Fruit fly (Drosophila melanogaster) whole organism, pupa: Measurements from ENCODE around the gene CG31715.
A peak's percentile ranks its signal among the peaks of the same experiment; 100 is the strongest.

Source experiments
- CG10348 ChIP-seq: fragments of 200-800 bp; sonication (Bioruptor generic); IDR thresholded peaks from 2 replicates; pipeline ENCODE4 v1.3.6; 2022; ENCODE audit warnings: missing biosample characterization, missing genetic modification characterization
- CG12605 ChIP-seq: fragments of 200-800 bp; sonication (Bioruptor generic); IDR thresholded peaks from 2 replicates; pipeline ENCODE4 v1.3.6; 2022; ENCODE audit warnings: missing biosample characterization, missing genetic modification characterization
- CG13204 ChIP-seq: fragments of 200-800 bp; sonication (Bioruptor generic); optimal IDR thresholded peaks from 2 replicates; lab custom pipeline; 2018; ENCODE audit warnings: missing biosample characterization, mild to moderate bottlenecking, missing genetic modification characterization, moderate library complexity
- CG14655 ChIP-seq: fragments of 200-800 bp; sonication (Bioruptor generic); optimal IDR thresholded peaks from 3 replicates; lab custom pipeline; 2017; ENCODE audit warnings: mild to moderate bottlenecking, missing biosample characterization, missing genetic modification reagents, missing genetic modification characterization
- CG15710 ChIP-seq: fragments of 200-800 bp; sonication (Bioruptor generic); optimal IDR thresholded peaks from 2 replicates; lab custom pipeline; 2018; ENCODE audit warnings: missing biosample characterization, mild to moderate bottlenecking, missing genetic modification characterization, moderate library complexity
- CG17806 ChIP-seq: fragments of 200-800 bp; sonication (Bioruptor generic); optimal IDR thresholded peaks from 2 replicates; lab custom pipeline; 2018; ENCODE audit warnings: missing biosample characterization, mild to moderate bottlenecking, missing genetic modification characterization, moderate library complexity
- CG32121 ChIP-seq: fragments of 200-800 bp; sonication (Bioruptor generic); IDR thresholded peaks from 2 replicates; pipeline ENCODE4 v1.3.6; 2022; ENCODE audit warnings: missing biosample characterization, missing genetic modification characterization
- CG34367 ChIP-seq: fragments of 200-800 bp; sonication (Bioruptor generic); optimal IDR thresholded peaks from 2 replicates; lab custom pipeline; 2018; ENCODE audit warnings: missing biosample characterization, mild to moderate bottlenecking, missing genetic modification characterization
- CG4496 ChIP-seq: fragments of 200-800 bp; sonication (Bioruptor generic); IDR thresholded peaks from 3 replicates; pipeline ENCODE4 v1.3.6; 2022; ENCODE audit warnings: missing biosample characterization, missing genetic modification characterization
- CG8159 ChIP-seq: fragments of 200-800 bp; sonication (Bioruptor generic); optimal IDR thresholded peaks from 3 replicates; lab custom pipeline; 2018; ENCODE audit warnings: missing biosample characterization, mild to moderate bottlenecking, missing genetic modification characterization, moderate library complexity
- CG8301 ChIP-seq: fragments of 200-800 bp; sonication (Bioruptor generic); optimal IDR thresholded peaks from 2 replicates; lab custom pipeline; 2018; ENCODE audit warnings: missing biosample characterization, mild to moderate bottlenecking, missing genetic modification characterization
- CG9948 ChIP-seq: fragments of 200-800 bp; sonication (Bioruptor generic); optimal IDR thresholded peaks from 2 replicates; lab custom pipeline; 2018; ENCODE audit warnings: missing biosample characterization, mild to moderate bottlenecking, missing genetic modification characterization, moderate library complexity
- D1 ChIP-seq: fragments of 200-800 bp; sonication (Bioruptor generic); optimal IDR thresholded peaks from 2 replicates; lab custom pipeline; 2018; ENCODE audit warnings: missing biosample characterization, mild to moderate bottlenecking, missing genetic modification characterization, moderate library complexity
- EcR ChIP-seq: fragments of 200-800 bp; sonication (Bioruptor generic); optimal IDR thresholded peaks from 3 replicates; lab custom pipeline; 2019; ENCODE audit warnings: missing biosample characterization, missing genetic modification characterization, mild to moderate bottlenecking, moderate library complexity, missing genetic modification reagents
- Ets98B ChIP-seq: fragments of 200-800 bp; sonication (Bioruptor generic); IDR thresholded peaks from 2 replicates; pipeline ENCODE4 v1.3.6; 2022; ENCODE audit warnings: missing biosample characterization, missing genetic modification characterization
- Pif1A ChIP-seq: fragments of 200-800 bp; sonication (Bioruptor generic); optimal IDR thresholded peaks from 3 replicates; lab custom pipeline; 2016; ENCODE audit warnings: missing biosample characterization, missing genetic modification characterization
- Pif1B ChIP-seq: fragments of 200-800 bp; sonication (Bioruptor generic); optimal IDR thresholded peaks from 3 replicates; lab custom pipeline; 2016; ENCODE audit warnings: missing biosample characterization, missing genetic modification characterization
- Snoo ChIP-seq: fragments of 200-800 bp; sonication (Bioruptor generic); optimal IDR thresholded peaks from 3 replicates; lab custom pipeline; 2017; ENCODE audit warnings: missing biosample characterization, mild to moderate bottlenecking, missing genetic modification characterization, inconsistent platforms
- fd96Ca ChIP-seq: fragments of 200-800 bp; sonication (Bioruptor generic); IDR thresholded peaks from 3 replicates; pipeline ENCODE4 v1.3.6; 2022; ENCODE audit warnings: missing biosample characterization, missing genetic modification characterization
- gl ChIP-seq: fragments of 200-800 bp; sonication (Bioruptor generic); optimal IDR thresholded peaks from 2 replicates; lab custom pipeline; 2018; ENCODE audit warnings: missing biosample characterization, mild to moderate bottlenecking, missing genetic modification characterization
- rn ChIP-seq: fragments of 200-800 bp; sonication (Bioruptor generic); IDR thresholded peaks from 2 replicates; pipeline ENCODE4 v1.3.6; 2022; ENCODE audit warnings: missing biosample characterization, missing genetic modification characterization

Gene CG31715

dm6 chr2L:10386208-10386805, 44.9 kb downstream of the CG31715 start, which contains the start of the genes Cdk1 and mRpS7:
Cdk1 (minus strand) TSS chr2L:10386262.
mRpS7 (plus strand) TSS chr2L:10386662.
- peak; percentile 46 for TF ChIP-seq Ets98B (GFP tag; lab: Robert Waterston, UW)
- peak; percentile 66 for TF ChIP-seq CG17806 (tag; lab: Kevin White, UChicago)
- TF ChIP-seq CG9948 (tag; lab: Kevin White, UChicago) = peak; percentile 71
- no peak for TF ChIP-seq EcR
- peak; percentile 73 for TF ChIP-seq CG8159
- TF ChIP-seq gl (tag; lab: Kevin White, UChicago) = no peak
- no peak for TF ChIP-seq rn
- TF ChIP-seq CG13204 = no peak
- TF ChIP-seq CG10348 = no peak
- no peak for TF ChIP-seq Pif1B (GFP tag; lab: Kevin White, UChicago)
- peak; percentile 70; the same call in 2 of the 3 replicates for TF ChIP-seq CG4496 (GFP tag; lab: Robert Waterston, UW)
- TF ChIP-seq CG34367 (tag; lab: Kevin White, UChicago) = peak; percentile 43
- no peak; the same call in 1 of the 2 replicates for TF ChIP-seq CG12605
- no peak for TF ChIP-seq fd96Ca (GFP tag; lab: Robert Waterston, UW)
- TF ChIP-seq D1 (tag; lab: Kevin White, UChicago) = no peak
- peak; percentile 61 for TF ChIP-seq CG15710 (tag; lab: Kevin White, UChicago)
- peak; percentile 62 for TF ChIP-seq Snoo (tag; lab: Kevin White, UChicago)
- TF ChIP-seq CG14655 (GFP tag; lab: Kevin White, UChicago) = no peak
- peak; percentile 45; the same call in 1 of the 2 replicates for TF ChIP-seq CG32121
- TF ChIP-seq CG8301 (tag; lab: Kevin White, UChicago) = peak; percentile 55
- TF ChIP-seq Pif1A (GFP tag; lab: Kevin White, UChicago) = peak; percentile 39

DNA sequence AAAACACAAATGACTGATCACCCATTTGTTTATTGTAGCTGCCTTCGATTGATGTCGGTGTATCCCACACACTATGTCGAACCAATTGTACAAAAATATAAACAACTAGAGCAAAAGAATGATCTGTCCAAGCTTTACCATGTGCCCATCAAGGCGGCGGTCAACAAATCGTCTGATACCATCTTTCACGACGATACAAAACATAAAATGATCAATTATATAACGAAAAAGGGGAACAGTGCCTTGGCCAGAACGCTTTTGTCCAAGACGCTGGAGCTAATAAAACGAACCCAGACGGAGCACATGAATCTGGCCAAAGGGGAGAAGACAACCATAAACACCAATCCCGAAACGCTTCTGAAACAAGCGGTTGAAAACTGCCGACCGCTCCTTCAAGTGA, 45.4 kb downstream of the CG31715 start:
- TF ChIP-seq EcR (no peak), CG12605 (no peak), CG17806 (tag; lab: Kevin White, UChicago) (no peak)

DNA sequence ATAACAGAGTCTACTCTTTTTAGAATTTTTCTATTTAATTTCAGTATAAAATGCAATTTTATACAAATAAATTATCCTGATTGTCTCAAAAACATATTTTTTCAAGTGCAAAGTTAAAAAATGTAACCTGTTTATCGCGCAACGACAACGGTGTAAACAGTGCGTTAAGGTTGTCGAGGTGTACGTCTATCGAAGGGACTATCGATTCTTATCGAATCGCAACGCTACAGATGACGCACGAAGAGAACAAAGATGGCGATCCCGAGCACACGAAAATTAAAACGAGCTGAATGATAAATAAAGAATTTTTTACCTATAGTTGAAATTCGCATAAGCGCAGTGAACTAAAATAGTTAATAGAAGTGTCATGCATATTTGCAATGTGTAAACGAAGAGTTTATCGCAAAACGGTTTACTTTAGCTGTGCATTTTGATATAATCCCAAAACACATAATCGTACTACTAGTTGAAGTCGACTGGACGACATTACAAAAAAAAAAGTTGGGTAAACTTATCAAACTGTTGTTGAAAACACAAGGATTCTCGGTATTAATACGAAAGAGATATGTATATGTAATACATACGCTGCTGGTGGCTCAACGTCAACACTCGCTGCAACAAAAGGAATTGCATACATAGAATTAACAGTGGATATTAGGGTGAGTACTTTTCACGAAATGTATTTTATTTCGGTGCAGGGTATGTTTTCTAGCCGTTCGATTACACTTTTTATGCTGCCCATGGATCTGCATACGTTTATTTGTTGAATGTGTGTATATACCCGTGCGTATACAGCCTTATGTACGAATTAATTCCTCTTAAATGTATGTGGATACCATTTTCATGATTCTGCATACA, 46.7 kb downstream of the CG31715 start, which contains the start of gene da:
Gene da (plus strand): TSS at position 237 of the 858 bp plus-strand sequence.
- TF ChIP-seq rn = no peak
- no peak for TF ChIP-seq Pif1B (GFP tag; lab: Kevin White, UChicago)
- TF ChIP-seq CG14655 (GFP tag; lab: Kevin White, UChicago) = no peak
- TF ChIP-seq CG15710 (tag; lab: Kevin White, UChicago) = peak; percentile 39
- TF ChIP-seq CG32121 = peak; percentile 61; the same call in 1 of the 2 replicates
- TF ChIP-seq CG8159 = peak; percentile 31
- peak; percentile 32 for TF ChIP-seq CG9948 (tag; lab: Kevin White, UChicago)
- TF ChIP-seq fd96Ca (GFP tag; lab: Robert Waterston, UW) = no peak
- TF ChIP-seq CG10348 = no peak
- peak; percentile 17 for TF ChIP-seq CG34367 (tag; lab: Kevin White, UChicago)
- peak; percentile 67 for TF ChIP-seq Ets98B (GFP tag; lab: Robert Waterston, UW)
- TF ChIP-seq CG17806 (tag; lab: Kevin White, UChicago) = peak; percentile 31
- TF ChIP-seq Snoo (tag; lab: Kevin White, UChicago) = peak; percentile 41
- peak; percentile 65; the same call in 2 of the 3 replicates for TF ChIP-seq CG4496 (GFP tag; lab: Robert Waterston, UW)
- peak; percentile 72 for TF ChIP-seq D1 (tag; lab: Kevin White, UChicago)
- TF ChIP-seq CG8301 (tag; lab: Kevin White, UChicago) = peak; percentile 16
- TF ChIP-seq CG12605 = peak; percentile 28
- peak; percentile 45 for TF ChIP-seq Pif1A (GFP tag; lab: Kevin White, UChicago)
- TF ChIP-seq CG13204 = no peak
